Worm (Caenorhabditis elegans) whole organism, mixed stage, embryonic: ENCODE results near the gene F15E6.3.

Experiments
- bed-3 ChIP-seq: fragments of 200-800 bp; sonication (Bioruptor generic); optimal IDR thresholded peaks from 3 replicates; lab custom pipeline; 2018; ENCODE audit warnings: mild to moderate bottlenecking, missing genetic modification characterization, moderate library complexity, missing compliant biosample characterization
- blmp-1 ChIP-seq: fragments of 150-350 bp; optimal IDR thresholded peaks from 2 replicates; lab custom pipeline; 2014; ENCODE audit warnings: missing biosample characterization, missing genetic modification characterization
- ceh-83 ChIP-seq: fragments of 200-800 bp; sonication (Bioruptor generic); optimal IDR thresholded peaks from 2 replicates; lab custom pipeline; 2018; ENCODE audit warnings: mild to moderate bottlenecking, missing genetic modification characterization, missing compliant biosample characterization
- elt-1 ChIP-seq: sonication (generic microtip); optimal IDR thresholded peaks from 2 replicates; lab custom pipeline; 2017; ENCODE audit warnings: missing genetic modification characterization, mild to moderate bottlenecking, missing compliant biosample characterization, antibody characterized with exemption, moderate library complexity, borderline replicate concordance; ENCODE audit not compliant: insufficient read depth
- elt-3 ChIP-seq: fragments of 150-350 bp; optimal IDR thresholded peaks from 2 replicates; lab custom pipeline; 2014; ENCODE audit warnings: missing biosample characterization, missing genetic modification characterization
- lin-13 ChIP-seq: fragments of 150-350 bp; optimal IDR thresholded peaks from 2 replicates; lab custom pipeline; 2014; ENCODE audit warnings: missing biosample characterization, missing genetic modification characterization
- lsy-2 ChIP-seq: fragments of 150-350 bp; optimal IDR thresholded peaks from 2 replicates; lab custom pipeline; 2014; ENCODE audit warnings: missing biosample characterization, missing genetic modification characterization
- nhr-12 ChIP-seq: fragments of 150-350 bp; optimal IDR thresholded peaks from 2 replicates; lab custom pipeline; 2014; ENCODE audit warnings: missing biosample characterization, missing genetic modification characterization
- nhr-2 ChIP-seq: fragments of 150-350 bp; optimal IDR thresholded peaks from 2 replicates; lab custom pipeline; 2014; ENCODE audit warnings: missing biosample characterization, missing genetic modification characterization
- nhr-237 ChIP-seq: fragments of 150-350 bp; optimal IDR thresholded peaks from 2 replicates; lab custom pipeline; 2014; ENCODE audit warnings: missing biosample characterization, missing genetic modification characterization
- nhr-28 ChIP-seq: fragments of 150-350 bp; optimal IDR thresholded peaks from 2 replicates; lab custom pipeline; 2014; ENCODE audit warnings: missing biosample characterization, missing genetic modification characterization
- pha-4 ChIP-seq: fragments of 150-350 bp; optimal IDR thresholded peaks from 2 replicates; lab custom pipeline; 2018; ENCODE audit warnings: missing biosample characterization, missing genetic modification reagents, missing genetic modification characterization
- unc-39 ChIP-seq: fragments of 150-350 bp; optimal IDR thresholded peaks from 2 replicates; lab custom pipeline; 2014; ENCODE audit warnings: missing biosample characterization, missing genetic modification characterization

DNA sequence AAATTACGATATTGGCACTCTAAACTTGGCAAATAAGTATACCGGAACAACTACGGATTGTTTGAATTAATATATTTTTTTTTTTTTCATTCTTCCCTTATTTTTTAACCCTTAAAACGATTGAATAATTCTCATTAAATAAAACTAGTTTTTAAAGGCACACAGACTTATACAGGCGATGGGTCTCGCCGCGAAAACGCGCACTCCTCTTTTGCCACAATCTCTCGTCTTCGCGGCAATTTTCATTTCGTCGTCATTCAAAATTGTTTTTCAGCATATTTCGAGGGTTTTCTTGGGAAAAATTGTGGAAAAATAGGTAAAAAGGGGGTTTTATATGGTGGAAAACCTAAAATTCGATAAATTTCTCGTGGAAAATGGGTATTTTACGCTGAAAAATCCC is 47.4 kb upstream of the F15E6.3 start:
- TF ChIP-seq lsy-2 (tag; lab: Kevin White, UChicago): peak; percentile 70
- no peak for TF ChIP-seq elt-1 (tag; lab: Kevin White, UChicago)
- TF ChIP-seq nhr-2: no peak
- peak; percentile 31 for TF ChIP-seq pha-4 (tag; lab: Kevin White, UChicago)
- TF ChIP-seq elt-3 (tag; lab: Kevin White, UChicago): no peak
- no peak for TF ChIP-seq nhr-237
- TF ChIP-seq unc-39 (tag; lab: Kevin White, UChicago): no peak
- no peak for TF ChIP-seq bed-3
- no peak for TF ChIP-seq ceh-83 (GFP tag; lab: Kevin White, UChicago)
- TF ChIP-seq blmp-1 (tag; lab: Kevin White, UChicago): no peak
- TF ChIP-seq nhr-12 (tag; lab: Kevin White, UChicago): no peak
- TF ChIP-seq nhr-28 (tag; lab: Kevin White, UChicago): no peak
- TF ChIP-seq lin-13: peak; percentile 15
